Worm (Caenorhabditis elegans) whole organism, mixed stage, embryonic: ENCODE measurements around the gene vha-1.

Experiments
- M03D4.4 ChIP-seq: sonication (generic microtip); optimal IDR thresholded peaks from 2 replicates; lab custom pipeline; 2017; ENCODE audit warnings: mild to moderate bottlenecking, missing genetic modification characterization, missing compliant biosample characterization
- bed-3 ChIP-seq: fragments of 200-800 bp; sonication (Bioruptor generic); optimal IDR thresholded peaks from 3 replicates; lab custom pipeline; 2018; ENCODE audit warnings: mild to moderate bottlenecking, missing genetic modification characterization, moderate library complexity, missing compliant biosample characterization
- ceh-39 ChIP-seq: fragments of 150-350 bp; optimal IDR thresholded peaks from 2 replicates; lab custom pipeline; 2014; ENCODE audit warnings: missing biosample characterization, missing genetic modification characterization
- ceh-43 ChIP-seq: fragments of 200-800 bp; sonication (Bioruptor generic); optimal IDR thresholded peaks from 2 replicates; lab custom pipeline; 2018; ENCODE audit warnings: mild to moderate bottlenecking, missing genetic modification characterization, moderate library complexity, missing compliant biosample characterization
- ceh-83 ChIP-seq: fragments of 200-800 bp; sonication (Bioruptor generic); optimal IDR thresholded peaks from 2 replicates; lab custom pipeline; 2018; ENCODE audit warnings: mild to moderate bottlenecking, missing genetic modification characterization, missing compliant biosample characterization
- ces-1 ChIP-seq: fragments of 150-350 bp; optimal IDR thresholded peaks from 2 replicates; lab custom pipeline; 2014; ENCODE audit warnings: missing biosample characterization, missing genetic modification reagents, missing genetic modification characterization
- cnd-1 ChIP-seq: fragments of 200-800 bp; sonication (Bioruptor generic); optimal IDR thresholded peaks from 2 replicates; lab custom pipeline; 2018; ENCODE audit warnings: mild to moderate bottlenecking, missing genetic modification characterization, missing compliant biosample characterization
- drap-1 ChIP-seq: fragments of 200-800 bp; sonication (Bioruptor generic); optimal IDR thresholded peaks from 3 replicates; lab custom pipeline; 2018; ENCODE audit warnings: mild to moderate bottlenecking, missing genetic modification characterization, missing compliant biosample characterization
- elt-1 ChIP-seq: sonication (generic microtip); optimal IDR thresholded peaks from 2 replicates; lab custom pipeline; 2017; ENCODE audit warnings: missing genetic modification characterization, mild to moderate bottlenecking, missing compliant biosample characterization, antibody characterized with exemption, moderate library complexity, borderline replicate concordance; ENCODE audit not compliant: insufficient read depth
- elt-3 ChIP-seq: fragments of 150-350 bp; optimal IDR thresholded peaks from 2 replicates; lab custom pipeline; 2014; ENCODE audit warnings: missing biosample characterization, missing genetic modification characterization
- ham-2 ChIP-seq: fragments of 200-800 bp; sonication (Bioruptor generic); optimal IDR thresholded peaks from 2 replicates; lab custom pipeline; 2018; ENCODE audit warnings: mild to moderate bottlenecking, missing genetic modification characterization, missing compliant biosample characterization
- hlh-1 ChIP-seq: fragments of 150-350 bp; optimal IDR thresholded peaks from 2 replicates; lab custom pipeline; 2014; ENCODE audit warnings: missing biosample characterization, missing genetic modification reagents, missing genetic modification characterization
- lin-13 ChIP-seq: fragments of 150-350 bp; optimal IDR thresholded peaks from 2 replicates; lab custom pipeline; 2014; ENCODE audit warnings: missing biosample characterization, missing genetic modification characterization
- lin-32 ChIP-seq: fragments of 200-800 bp; sonication (Bioruptor generic); optimal IDR thresholded peaks from 2 replicates; lab custom pipeline; 2018; ENCODE audit warnings: mild to moderate bottlenecking, missing genetic modification characterization, missing compliant biosample characterization
- lsy-2 ChIP-seq: fragments of 150-350 bp; optimal IDR thresholded peaks from 2 replicates; lab custom pipeline; 2014; ENCODE audit warnings: missing biosample characterization, missing genetic modification characterization
- mab-5 ChIP-seq: fragments of 150-350 bp; optimal IDR thresholded peaks from 2 replicates; lab custom pipeline; 2014; ENCODE audit warnings: missing biosample characterization, missing genetic modification characterization
- mep-1 ChIP-seq: fragments of 150-350 bp; optimal IDR thresholded peaks from 2 replicates; lab custom pipeline; 2017; ENCODE audit warnings: missing biosample characterization, missing genetic modification reagents, missing genetic modification characterization, inconsistent platforms
- nhr-2 ChIP-seq: fragments of 150-350 bp; optimal IDR thresholded peaks from 2 replicates; lab custom pipeline; 2014; ENCODE audit warnings: missing biosample characterization, missing genetic modification characterization
- nhr-237 ChIP-seq: fragments of 150-350 bp; optimal IDR thresholded peaks from 2 replicates; lab custom pipeline; 2014; ENCODE audit warnings: missing biosample characterization, missing genetic modification characterization
- nhr-28 ChIP-seq: fragments of 150-350 bp; optimal IDR thresholded peaks from 2 replicates; lab custom pipeline; 2014; ENCODE audit warnings: missing biosample characterization, missing genetic modification characterization
- sem-2 ChIP-seq: fragments of 200-800 bp; sonication (Bioruptor generic); optimal IDR thresholded peaks from 2 replicates; lab custom pipeline; 2018; ENCODE audit warnings: mild to moderate bottlenecking, missing genetic modification characterization, missing compliant biosample characterization
- snpc-4 ChIP-seq: fragments of 150-350 bp; optimal IDR thresholded peaks from 2 replicates; lab custom pipeline; 2014; ENCODE audit warnings: missing biosample characterization, missing genetic modification characterization
- unc-120 ChIP-seq: sonication (generic microtip); optimal IDR thresholded peaks from 2 replicates; lab custom pipeline; 2017; ENCODE audit warnings: missing genetic modification characterization, missing compliant biosample characterization; ENCODE audit not compliant: poor library complexity, severe bottlenecking
- unc-39 ChIP-seq: fragments of 150-350 bp; optimal IDR thresholded peaks from 2 replicates; lab custom pipeline; 2014; ENCODE audit warnings: missing biosample characterization, missing genetic modification characterization
- unc-62 ChIP-seq: fragments of 150-350 bp; optimal IDR thresholded peaks from 2 replicates; lab custom pipeline; 2014; ENCODE audit warnings: missing biosample characterization, missing genetic modification reagents, missing genetic modification characterization
- zip-8 ChIP-seq: fragments of 150-350 bp; optimal IDR thresholded peaks from 2 replicates; lab custom pipeline; 2014; ENCODE audit warnings: missing biosample characterization, missing genetic modification characterization
- ztf-11 ChIP-seq: fragments of 150-350 bp; optimal IDR thresholded peaks from 2 replicates; lab custom pipeline; 2014; ENCODE audit warnings: missing biosample characterization, missing genetic modification characterization

Gene vha-1

DNA sequence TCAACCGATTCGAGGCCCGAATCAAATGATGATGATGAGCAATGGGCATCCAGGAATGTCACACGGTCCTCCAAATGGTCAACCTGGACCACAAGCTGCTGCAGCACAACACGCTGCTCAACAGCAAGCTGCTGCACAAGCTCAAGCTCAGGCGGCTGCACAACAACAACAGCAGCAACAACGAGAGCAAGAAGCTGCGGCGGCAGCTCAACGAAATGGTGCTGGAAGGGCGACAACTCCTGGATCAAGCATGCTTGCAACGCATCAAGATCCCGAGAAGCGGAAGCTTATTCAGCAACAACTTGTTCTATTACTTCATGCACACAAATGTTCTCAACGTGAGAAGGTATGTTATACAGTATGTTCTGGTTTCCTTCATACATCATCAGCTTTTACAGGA is 13.0 kb upstream of the vha-1 start:
- TF ChIP-seq sem-2 (GFP tag; lab: Kevin White, UChicago) = no peak
- TF ChIP-seq lin-32 (GFP tag; lab: Kevin White, UChicago) = peak; percentile 24
- TF ChIP-seq lin-13 (tag; lab: Kevin White, UChicago) = no peak

DNA sequence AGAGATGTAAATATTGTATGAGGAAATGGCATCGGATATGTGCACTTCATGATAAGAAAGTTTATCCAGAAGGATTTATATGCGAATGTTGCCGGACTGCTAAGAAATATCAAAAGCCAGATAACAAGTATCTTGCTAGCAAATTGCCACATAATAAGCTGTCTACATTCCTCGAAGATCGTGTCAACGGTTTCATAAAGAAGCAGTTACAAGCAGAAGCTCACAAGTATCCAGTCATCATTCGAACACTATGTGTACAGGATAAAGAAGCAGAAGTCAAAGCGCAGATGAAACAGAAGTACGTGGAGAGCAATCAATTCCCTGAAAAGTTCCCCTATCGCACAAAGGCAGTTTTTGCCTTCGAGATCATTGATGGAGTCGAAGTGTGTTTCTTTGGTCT is 10.5 kb upstream of the vha-1 start:
- TF ChIP-seq sem-2 (GFP tag; lab: Kevin White, UChicago) = no peak
- TF ChIP-seq nhr-28 (tag; lab: Kevin White, UChicago) = no peak
- TF ChIP-seq snpc-4 (tag; lab: Kevin White, UChicago) = no peak
- no peak for TF ChIP-seq zip-8 (tag; lab: Kevin White, UChicago)
- TF ChIP-seq ces-1 (GFP tag; lab: Kevin White, UChicago) = no peak
- no peak for TF ChIP-seq unc-120 (tag; lab: Kevin White, UChicago)

DNA sequence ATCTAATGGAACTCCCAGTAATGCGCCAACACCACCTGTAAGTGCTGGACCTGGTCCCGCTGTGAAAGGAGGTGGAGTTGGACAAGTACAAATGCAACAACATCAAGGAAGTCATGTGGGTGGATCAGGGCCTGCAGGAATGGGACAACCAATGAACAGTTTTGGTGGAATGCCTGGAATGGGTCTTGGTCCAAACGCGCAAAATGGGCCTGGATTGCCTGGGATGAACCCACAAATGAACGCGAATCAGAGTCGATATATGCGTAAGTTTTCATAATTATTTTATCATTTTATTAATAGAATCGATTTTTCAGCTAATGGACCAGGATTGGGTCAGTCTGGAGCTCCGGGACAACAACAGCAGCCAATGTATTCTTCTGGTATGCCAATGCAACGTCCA is 8.7 kb upstream of the vha-1 start:
- no peak for TF ChIP-seq nhr-28 (tag; lab: Kevin White, UChicago)
- no peak for TF ChIP-seq cnd-1 (tag; lab: Kevin White, UChicago)
- TF ChIP-seq lin-32 (GFP tag; lab: Kevin White, UChicago) = no peak
- no peak for TF ChIP-seq nhr-237 (tag; lab: Kevin White, UChicago)
- TF ChIP-seq unc-120 (tag; lab: Kevin White, UChicago) = no peak
- no peak for TF ChIP-seq ceh-83 (GFP tag; lab: Kevin White, UChicago)
- TF ChIP-seq bed-3 = no peak
- no peak for TF ChIP-seq elt-1
- TF ChIP-seq, all 35 proteins: peak for 0

DNA sequence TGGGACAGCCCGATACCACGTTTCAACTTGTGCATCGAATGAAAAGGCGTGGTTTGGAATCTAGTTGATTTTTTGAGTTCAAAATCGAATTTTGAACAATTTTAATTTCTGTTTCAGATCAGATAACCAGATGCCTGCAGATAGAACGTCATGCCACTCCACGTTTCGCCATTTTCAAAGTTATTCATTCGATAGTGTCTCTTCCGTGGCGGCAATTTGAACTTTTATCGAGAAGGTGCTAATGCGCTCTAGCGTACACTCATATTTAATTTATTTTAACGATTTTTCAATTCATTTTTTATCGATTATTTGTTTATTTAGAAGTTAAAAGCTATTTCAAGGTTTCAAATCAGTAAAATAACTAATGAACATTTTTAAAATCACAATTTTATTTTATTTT is 5.1 kb upstream of the vha-1 start:
- TF ChIP-seq nhr-2 = no peak
- no peak for TF ChIP-seq sem-2 (GFP tag; lab: Kevin White, UChicago)
- no peak for TF ChIP-seq unc-62 (GFP tag; lab: Kevin White, UChicago)
- no peak for TF ChIP-seq cnd-1 (tag; lab: Kevin White, UChicago)
- no peak for TF ChIP-seq ham-2 (GFP tag; lab: Kevin White, UChicago)

DNA sequence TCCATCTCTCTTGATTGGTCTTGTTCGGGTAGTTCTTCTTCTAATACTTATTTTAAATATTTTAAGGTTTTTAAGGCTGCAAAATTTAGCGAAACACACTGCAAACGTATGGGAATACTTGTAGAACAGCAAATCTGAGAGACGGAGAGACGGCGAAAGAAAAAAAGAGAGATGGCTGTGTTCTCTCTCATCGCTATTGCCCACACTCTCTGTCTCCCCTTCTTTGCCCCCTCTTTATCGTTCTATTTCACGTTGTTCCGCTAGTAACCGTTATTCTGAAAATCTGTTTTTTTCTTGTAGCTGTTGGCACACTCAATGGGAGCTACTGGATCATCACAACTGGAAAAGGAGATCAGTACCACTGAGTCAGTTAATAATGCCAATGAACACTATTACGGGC is 4.7 kb upstream of the vha-1 start, which contains the start of gene usp-46:
Gene usp-46 (plus strand): TSS at position 301 of the 400 bp plus-strand sequence.
- peak; percentile 20 for TF ChIP-seq unc-120 (tag; lab: Kevin White, UChicago)
- TF ChIP-seq ces-1 (GFP tag; lab: Kevin White, UChicago) = no peak
- no peak for TF ChIP-seq zip-8 (tag; lab: Kevin White, UChicago)
- peak; percentile 16 for TF ChIP-seq ceh-39 (tag; lab: Kevin White, UChicago)
- no peak for TF ChIP-seq drap-1
- TF ChIP-seq nhr-2 = no peak
- TF ChIP-seq unc-39 = no peak

DNA sequence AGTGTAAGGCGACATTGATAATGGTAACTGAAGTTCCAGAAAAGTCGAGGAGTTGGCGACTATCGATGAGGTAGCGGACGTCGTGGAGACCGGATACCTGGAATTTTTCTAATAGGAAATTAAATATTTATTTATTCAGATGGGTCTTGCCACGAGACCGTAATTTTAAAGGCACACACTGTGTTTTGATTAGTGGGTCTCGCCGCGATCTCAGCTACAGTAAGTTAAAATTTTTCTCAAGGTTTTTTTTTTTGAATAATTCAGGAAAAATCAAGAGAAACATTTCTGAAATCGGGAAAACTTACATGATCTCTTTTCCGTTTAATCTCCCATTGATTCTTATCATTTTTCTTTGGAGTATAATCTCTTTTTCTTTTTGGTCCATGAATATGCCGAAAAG is 2.0 kb upstream of the vha-1 start:
- TF ChIP-seq lin-13 (tag; lab: Kevin White, UChicago) = no peak

DNA sequence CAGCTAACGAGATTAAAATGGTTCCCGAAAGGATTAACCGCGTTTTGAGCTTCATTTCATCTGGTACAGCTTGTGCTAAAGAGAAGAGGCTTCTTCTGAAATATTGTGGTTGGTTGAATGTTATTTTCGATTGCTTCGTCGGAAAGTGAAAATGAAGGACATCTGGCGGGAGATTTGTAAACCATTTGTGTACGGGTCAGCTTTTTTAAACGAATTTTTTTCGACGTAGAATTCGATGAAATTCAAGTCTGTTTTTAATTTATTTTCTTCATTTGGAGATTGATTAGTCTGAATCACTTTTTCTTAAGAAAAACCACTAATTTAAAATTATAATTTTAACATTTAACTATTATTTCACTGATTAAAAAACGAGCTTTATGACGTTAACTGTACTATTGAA is 800 bp upstream of the vha-1 start, which contains the start of gene sqv-3:
Gene sqv-3 (minus strand): TSS at position 101 of the 400 bp plus-strand sequence.
- TF ChIP-seq mep-1 (tag; lab: Kevin White, UChicago) (no peak), unc-120 (tag; lab: Kevin White, UChicago) (no peak), elt-3 (tag; lab: Kevin White, UChicago) (no peak), cnd-1 (tag; lab: Kevin White, UChicago) (no peak)

DNA sequence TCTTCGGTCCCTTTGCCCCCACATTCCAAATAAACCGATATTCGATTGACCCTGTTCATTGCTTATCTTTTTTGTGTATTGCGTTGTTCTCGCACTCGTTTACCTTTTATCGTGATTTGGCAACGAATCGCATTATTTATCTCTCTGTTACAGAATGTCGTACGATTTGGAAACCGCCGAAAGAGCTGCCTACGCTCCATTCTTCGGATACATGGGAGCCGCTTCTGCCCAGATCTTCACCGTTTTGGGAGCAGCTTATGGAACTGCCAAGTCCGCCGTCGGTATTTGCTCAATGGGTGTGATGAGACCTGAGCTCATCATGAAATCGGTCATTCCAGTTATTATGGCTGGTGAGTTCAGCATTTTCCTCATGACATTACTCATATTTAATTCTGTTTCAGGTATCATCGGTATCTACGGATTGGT is 970 bp downstream of the vha-1 start, which contains the start of gene vha-2:
Gene vha-2 (plus strand): TSS at position 154 of the 426 bp plus-strand sequence.
- no peak for TF ChIP-seq ztf-11
- no peak for TF ChIP-seq elt-1
- no peak for TF ChIP-seq ceh-43 (GFP tag; lab: Kevin White, UChicago)
- no peak for TF ChIP-seq M03D4.4
- TF ChIP-seq lsy-2 = no peak
- no peak for TF ChIP-seq hlh-1 (tag; lab: Kevin White, UChicago)
- no peak for TF ChIP-seq mab-5
- TF ChIP-seq lin-32 (GFP tag; lab: Kevin White, UChicago) = no peak
- no peak for TF ChIP-seq unc-39
- TF ChIP-seq ham-2 (GFP tag; lab: Kevin White, UChicago) = no peak
- TF ChIP-seq mep-1 (tag; lab: Kevin White, UChicago) = no peak
- TF ChIP-seq bed-3 = no peak
- TF ChIP-seq, all 35 proteins: peak for 0
